Worm (Caenorhabditis elegans): ENCODE measurements around the gene F13B9.2.
A peak's percentile ranks its signal among the peaks of the same experiment; 100 is the strongest.
"Not testable (repeated sequence)": the region's sequence is repeated elsewhere in the genome, so short reads cannot be mapped to it uniquely, and the experiment has no call there.

F13B9.2 gene

ce11 chrX:8321811-8322210 is 36.3 kb downstream of the F13B9.2 start, which contains the start of gene abu-9:
abu-9 (plus strand) TSS chrX:8322111.
- TF ChIP-seq ceh-32 (tag; optimal IDR thresholded peaks at IDR 0.05; ENCODE audit: poor library complexity); mxl-2 (GFP tag; conservative IDR thresholded peaks at IDR 0.05); arid-1 (GFP tag; conservative IDR thresholded peaks at IDR 0.05): not testable (repeated sequence)

ce11 chrX:8323371-8323770 is 37.9 kb downstream of the F13B9.2 start, which contains the start of gene R09F10.1:
R09F10.1 (plus strand) TSS chrX:8323592.
- TF ChIP-seq pqm-1 (tag; optimal IDR thresholded peaks at IDR 0.05) (peak; percentile 64), lim-7 (GFP tag; IDR thresholded peaks at IDR 0.05) (no peak), nhr-28 (tag; optimal IDR thresholded peaks at IDR 0.05) (peak; percentile 56), dve-1 (tag; optimal IDR thresholded peaks at IDR 0.05; ENCODE audit: insufficient read depth) (peak; percentile 12), vab-7 (GFP tag; IDR thresholded peaks at IDR 0.05) (no peak), dmd-6 (GFP tag; IDR thresholded peaks at IDR 0.05) (0 out of 2 replicates have a peak, but pooled peaks have one; percentile 45), daf-16 (GFP tag; optimal IDR thresholded peaks at IDR 0.05) (no peak), daf-16 (tag; optimal IDR thresholded peaks at IDR 0.05) (peak; percentile 60), mxl-3 (GFP tag; optimal IDR thresholded peaks at IDR 0.05) (no peak), duxl-1 (tag; optimal IDR thresholded peaks at IDR 0.05; ENCODE audit: poor library complexity) (no peak)

ce11 chrX:8326394-8326793 is 40.9 kb downstream of the F13B9.2 start, which contains the start of gene R09F10.8:
R09F10.8 (minus strand) TSS chrX:8326451.
- TF ChIP-seq F49E8.2 (tag; optimal IDR thresholded peaks at IDR 0.05; ENCODE audit: borderline replicate concordance) (no peak), mxl-2 (GFP tag; conservative IDR thresholded peaks at IDR 0.05) (no peak), dmd-6 (GFP tag; IDR thresholded peaks at IDR 0.05) (no peak), unc-62 (GFP tag; optimal IDR thresholded peaks at IDR 0.05 in 1 of 2) (peak in 1 of 2 experiments; percentile 91), unc-62 (tag; optimal IDR thresholded peaks at IDR 0.05) (no peak), ceh-44 (GFP tag; IDR thresholded peaks at IDR 0.05) (no peak)

- TF ChIP-seq set-16 (GFP tag; IDR thresholded peaks at IDR 0.05) (no peak), mdl-1 (tag; optimal IDR thresholded peaks at IDR 0.05) (no peak), ctbp-1 (GFP tag; IDR thresholded peaks at IDR 0.05) (no peak), spr-1 (tag; optimal IDR thresholded peaks at IDR 0.05) (no peak), zfp-2 (tag; optimal IDR thresholded peaks at IDR 0.05) (no peak), aha-1 (tag) (no peak), ces-1 (GFP tag; optimal IDR thresholded peaks at IDR 0.05) (no peak), arid-1 (GFP tag; conservative IDR thresholded peaks at IDR 0.05) (no peak), Y5F2A.4 (GFP tag; optimal IDR thresholded peaks at IDR 0.05) (no peak), spr-3 (GFP tag; optimal IDR thresholded peaks at IDR 0.05) (no peak), gei-8 (GFP tag; optimal IDR thresholded peaks at IDR 0.05) (no peak), zip-11 (GFP tag; IDR thresholded peaks at IDR 0.05) (no peak), daf-8 (GFP tag; IDR thresholded peaks at IDR 0.05) (no peak), daf-12 (tag; optimal IDR thresholded peaks at IDR 0.05) (no peak), jun-1 (tag; optimal IDR thresholded peaks at IDR 0.05) (no peak), nhr-48 (tag; optimal IDR thresholded peaks at IDR 0.05) (no peak), Y48G9A.11 (GFP tag; IDR thresholded peaks at IDR 0.05) (no peak), ZK337.2 (GFP tag; IDR thresholded peaks at IDR 0.05) (no peak)
Observed at ce11 chrX:8327800-8328199, 42.3 kb downstream of the F13B9.2 start, which contains the start of gene F55E10.4. F55E10.4 (minus strand) TSS chrX:8327900.

Measured in whole organism, L4 larva.